Worm (Caenorhabditis elegans) whole organism, young adult: ENCODE results near the gene sphr-1.

Experiments used
- B0019.2 ChIP-seq: fragments of 200-800 bp; sonication (Bioruptor generic); conservative IDR thresholded peaks from 2 replicates; pipeline ENCODE4 v1.3.6; 2022; ENCODE audit warnings: missing genetic modification reagents, missing genetic modification characterization, missing compliant biosample characterization
- B0035.1 ChIP-seq: sonication (generic microtip); optimal IDR thresholded peaks from 2 replicates; lab custom pipeline; 2016; ENCODE audit warnings: missing genetic modification characterization, mild to moderate bottlenecking, missing compliant biosample characterization, missing genotype, missing genetic modification reagents
- F22D6.2 ChIP-seq: sonication (generic microtip); optimal IDR thresholded peaks from 2 replicates; lab custom pipeline; 2016; ENCODE audit warnings: mild to moderate bottlenecking, missing genetic modification characterization, missing compliant biosample characterization
- F57C9.4 ChIP-seq: sonication (generic microtip); optimal IDR thresholded peaks from 2 replicates; lab custom pipeline; 2017; ENCODE audit warnings: mild to moderate bottlenecking, missing genetic modification characterization, missing compliant biosample characterization
- K11D2.4 ChIP-seq: fragments of 200-800 bp; sonication (Bioruptor generic); IDR thresholded peaks from 2 replicates; pipeline ENCODE4 v1.3.6; 2022; ENCODE audit warnings: missing genetic modification reagents, missing genetic modification characterization, missing compliant biosample characterization
- K12H6.12 ChIP-seq: fragments of 200-800 bp; sonication (Bioruptor generic); optimal IDR thresholded peaks from 2 replicates; lab custom pipeline; 2018; ENCODE audit warnings: mild to moderate bottlenecking, missing genetic modification characterization, missing compliant biosample characterization
- T26A5.8 ChIP-seq: sonication (generic microtip); optimal IDR thresholded peaks from 2 replicates; lab custom pipeline; 2016; ENCODE audit warnings: missing genetic modification characterization, missing compliant biosample characterization
- Y53G8AR.9 ChIP-seq: fragments of 200-800 bp; sonication (Bioruptor generic); conservative IDR thresholded peaks from 2 replicates; pipeline ENCODE4 v1.3.6; 2022; ENCODE audit warnings: missing genetic modification reagents, missing genetic modification characterization, missing compliant biosample characterization
- Y67H2A.10 ChIP-seq: fragments of 200-800 bp; sonication (Bioruptor generic); conservative IDR thresholded peaks from 2 replicates; pipeline ENCODE4 v1.3.6; 2022; ENCODE audit warnings: missing genetic modification reagents, missing genetic modification characterization, missing compliant biosample characterization
- aptf-3 ChIP-seq: fragments of 200-800 bp; sonication (Bioruptor generic); IDR thresholded peaks from 2 replicates; pipeline ENCODE4 v1.3.6; 2022; ENCODE audit warnings: missing genetic modification characterization, missing compliant biosample characterization
- atf-7 ChIP-seq: sonication (generic microtip); optimal IDR thresholded peaks from 2 replicates; lab custom pipeline; 2017; ENCODE audit warnings: mild to moderate bottlenecking, missing genetic modification characterization, missing compliant biosample characterization
- attf-3 ChIP-seq: fragments of 200-800 bp; sonication (Bioruptor generic); conservative IDR thresholded peaks from 2 replicates; pipeline ENCODE4 v1.3.6; 2022; ENCODE audit warnings: missing genetic modification reagents, missing genetic modification characterization, missing compliant biosample characterization
- attf-5 ChIP-seq: fragments of 200-800 bp; sonication (Bioruptor generic); optimal IDR thresholded peaks from 2 replicates; lab custom pipeline; 2018; ENCODE audit warnings: mild to moderate bottlenecking, missing genetic modification characterization, missing compliant biosample characterization
- bed-2 ChIP-seq: fragments of 200-800 bp; sonication (Bioruptor generic); IDR thresholded peaks from 2 replicates; pipeline ENCODE4 v1.3.6; 2022; ENCODE audit warnings: missing genetic modification reagents, missing genetic modification characterization, missing compliant biosample characterization
- ccch-3 ChIP-seq: fragments of 200-800 bp; sonication (Bioruptor generic); optimal IDR thresholded peaks from 2 replicates; lab custom pipeline; 2018; ENCODE audit warnings: mild to moderate bottlenecking, missing genetic modification characterization, missing compliant biosample characterization
- cebp-2 ChIP-seq: fragments of 200-800 bp; sonication (Bioruptor generic); IDR thresholded peaks from 2 replicates; pipeline ENCODE4 v1.3.6; 2022; ENCODE audit warnings: missing genetic modification characterization, missing compliant biosample characterization
- ceh-100 ChIP-seq: fragments of 200-800 bp; sonication (Bioruptor generic); IDR thresholded peaks from 2 replicates; pipeline ENCODE4 v1.3.6; 2022; ENCODE audit warnings: missing genetic modification reagents, missing genetic modification characterization, missing compliant biosample characterization
- chd-7 ChIP-seq: sonication (generic microtip); optimal IDR thresholded peaks from 2 replicates; lab custom pipeline; 2016; ENCODE audit warnings: mild to moderate bottlenecking, missing genetic modification characterization, moderate library complexity, missing compliant biosample characterization
- dox-1 ChIP-seq: fragments of 200-800 bp; sonication (Bioruptor generic); IDR thresholded peaks from 2 replicates; pipeline ENCODE4 v1.3.6; 2022; ENCODE audit warnings: missing genetic modification reagents, missing genetic modification characterization, missing compliant biosample characterization
- egl-44 ChIP-seq: fragments of 200-800 bp; sonication (Bioruptor generic); IDR thresholded peaks from 2 replicates; pipeline ENCODE4 v1.3.6; 2022; ENCODE audit warnings: missing genetic modification reagents, missing genetic modification characterization, missing compliant biosample characterization
- ets-4 ChIP-seq: fragments of 200-800 bp; sonication (Bioruptor generic); optimal IDR thresholded peaks from 2 replicates; lab custom pipeline; 2018; ENCODE audit warnings: mild to moderate bottlenecking, missing genetic modification characterization, missing compliant biosample characterization
- fkh-3 ChIP-seq: sonication (generic microtip); optimal IDR thresholded peaks from 2 replicates; lab custom pipeline; 2016; ENCODE audit warnings: mild to moderate bottlenecking, missing genetic modification characterization, missing compliant biosample characterization
- hlh-12 ChIP-seq: sonication (generic microtip); optimal IDR thresholded peaks from 2 replicates; lab custom pipeline; 2016; ENCODE audit warnings: missing genetic modification characterization, missing compliant biosample characterization
- hrde-1 ChIP-seq: sonication (generic microtip); optimal IDR thresholded peaks from 2 replicates; lab custom pipeline; 2016; ENCODE audit warnings: missing genetic modification characterization, mild to moderate bottlenecking, missing compliant biosample characterization, moderate library complexity, missing genotype, missing genetic modification reagents, borderline replicate concordance
- lag-1 ChIP-seq: fragments of 200-800 bp; sonication (Bioruptor generic); IDR thresholded peaks from 2 replicates; pipeline ENCODE4 v1.3.6; 2022; ENCODE audit warnings: missing genetic modification reagents, missing genetic modification characterization, missing compliant biosample characterization
- lin-40 ChIP-seq: sonication (generic microtip); optimal IDR thresholded peaks from 2 replicates; lab custom pipeline; 2016; ENCODE audit warnings: missing genetic modification characterization, mild to moderate bottlenecking, missing compliant biosample characterization, missing genotype, missing genetic modification reagents
- lir-1 ChIP-seq: fragments of 200-800 bp; sonication (Bioruptor generic); conservative IDR thresholded peaks from 2 replicates; pipeline ENCODE4 v1.3.6; 2022; ENCODE audit warnings: missing genetic modification reagents, missing genetic modification characterization, missing compliant biosample characterization
- lsl-1 ChIP-seq: fragments of 200-800 bp; sonication (Bioruptor generic); optimal IDR thresholded peaks from 2 replicates; lab custom pipeline; 2018; ENCODE audit warnings: mild to moderate bottlenecking, missing genetic modification characterization, moderate library complexity, missing compliant biosample characterization
- madf-3 ChIP-seq: fragments of 200-800 bp; sonication (Bioruptor generic); IDR thresholded peaks from 2 replicates; pipeline ENCODE4 v1.3.6; 2022; ENCODE audit warnings: missing genetic modification reagents, missing genetic modification characterization, missing compliant biosample characterization
- mcd-1 ChIP-seq: fragments of 200-800 bp; sonication (Bioruptor generic); IDR thresholded peaks from 2 replicates; pipeline ENCODE4 v1.3.6; 2022; ENCODE audit warnings: missing genetic modification reagents, missing genetic modification characterization, missing compliant biosample characterization
- mes-4 ChIP-seq: sonication (generic microtip); optimal IDR thresholded peaks from 2 replicates; lab custom pipeline; 2016; ENCODE audit warnings: missing genotype, missing genetic modification characterization, missing compliant biosample characterization
- nfya-2 ChIP-seq: fragments of 200-800 bp; sonication (Bioruptor generic); IDR thresholded peaks from 2 replicates; pipeline ENCODE4 v1.3.6; 2022; ENCODE audit warnings: missing genetic modification reagents, missing genetic modification characterization, missing compliant biosample characterization
- nhr-80 ChIP-seq: sonication (generic microtip); optimal IDR thresholded peaks from 2 replicates; lab custom pipeline; 2016; ENCODE audit warnings: missing genetic modification characterization, missing compliant biosample characterization
- nhr-90 ChIP-seq: sonication (generic microtip); optimal IDR thresholded peaks from 2 replicates; lab custom pipeline; 2016; ENCODE audit warnings: missing genotype, mild to moderate bottlenecking, missing genetic modification characterization, missing compliant biosample characterization
- pbrm-1 ChIP-seq: fragments of 200-800 bp; sonication (Bioruptor generic); IDR thresholded peaks from 2 replicates; pipeline ENCODE4 v1.3.6; 2022; ENCODE audit warnings: missing genetic modification reagents, missing genetic modification characterization, missing compliant biosample characterization
- rec-8 ChIP-seq, 2 experiments: sonication (generic microtip); optimal IDR thresholded peaks; 2 replicates each; lab custom pipeline; 2016; ENCODE audit warnings: mild to moderate bottlenecking in 2 of 2, missing genetic modification characterization in 2 of 2, missing genetic modification reagents in 2 of 2, missing genotype in 2 of 2, missing biosample characterization in 1 of 2, missing compliant biosample characterization in 1 of 2, moderate library complexity in 1 of 2
- repo-1 ChIP-seq: sonication (generic microtip); optimal IDR thresholded peaks from 2 replicates; lab custom pipeline; 2017; ENCODE audit warnings: mild to moderate bottlenecking, missing genetic modification characterization, missing compliant biosample characterization
- rpc-1 ChIP-seq, 2 experiments: fragments of 150-350 bp in 1 of 2; sonication (generic microtip) in 1 of 2; optimal IDR thresholded peaks; 2 replicates each; lab custom pipeline; 2014 to 2018; ENCODE audit warnings: missing biosample characterization in 1 of 2, missing genetic modification characterization in 1 of 2, missing genetic modification reagents in 1 of 2, missing genotype in 1 of 2
- sdz-38 ChIP-seq: sonication (generic microtip); optimal IDR thresholded peaks from 2 replicates; lab custom pipeline; 2016; ENCODE audit warnings: missing genotype, missing genetic modification characterization, missing compliant biosample characterization
- tlf-1 ChIP-seq: fragments of 200-800 bp; sonication (Bioruptor generic); optimal IDR thresholded peaks from 2 replicates; lab custom pipeline; 2018; ENCODE audit warnings: mild to moderate bottlenecking, missing genetic modification characterization, missing compliant biosample characterization
- xnd-1 ChIP-seq: sonication (generic microtip); optimal IDR thresholded peaks from 2 replicates; lab custom pipeline; 2016; ENCODE audit warnings: missing genotype, missing genetic modification reagents, missing genetic modification characterization, missing compliant biosample characterization
- zfh-2 ChIP-seq: fragments of 200-800 bp; sonication (Bioruptor generic); conservative IDR thresholded peaks from 2 replicates; pipeline ENCODE4 v1.3.6; 2022; ENCODE audit warnings: missing genetic modification reagents, missing genetic modification characterization, missing compliant biosample characterization
- ztf-28 ChIP-seq: fragments of 200-800 bp; sonication (Bioruptor generic); IDR thresholded peaks from 2 replicates; pipeline ENCODE4 v1.3.6; 2022; ENCODE audit warnings: missing genetic modification reagents, missing genetic modification characterization, missing compliant biosample characterization
- ztf-3 ChIP-seq: fragments of 200-800 bp; sonication (Bioruptor generic); optimal IDR thresholded peaks from 2 replicates; lab custom pipeline; 2018; ENCODE audit warnings: mild to moderate bottlenecking, missing genetic modification characterization, missing compliant biosample characterization
- ztf-6 ChIP-seq: fragments of 200-800 bp; sonication (Bioruptor generic); IDR thresholded peaks from 2 replicates; pipeline ENCODE4 v1.3.6; 2022; ENCODE audit warnings: missing genetic modification reagents, missing genetic modification characterization, missing compliant biosample characterization

Gene sphr-1

DNA sequence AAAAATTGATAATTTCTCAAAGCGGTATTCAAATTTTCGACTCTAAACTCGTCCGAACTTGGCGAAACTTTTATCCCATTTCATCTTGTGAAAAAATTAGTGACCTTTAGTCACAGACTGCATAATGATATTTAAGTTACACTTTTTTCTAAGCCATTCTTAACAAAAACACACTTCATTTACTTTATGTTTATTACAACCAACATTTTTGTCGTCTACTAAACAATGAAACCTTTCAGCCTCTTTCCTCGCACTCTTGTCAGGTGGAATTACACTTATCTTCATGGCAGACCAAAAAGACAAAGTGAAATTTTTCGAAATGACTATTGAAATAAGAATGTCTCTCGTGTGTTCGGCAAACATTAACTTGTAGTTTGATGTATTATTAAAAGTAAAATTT, 27.5 kb upstream of the sphr-1 start:
- TF ChIP-seq attf-3 (GFP tag; lab: Robert Waterston, UW) = no peak

ce11 chrV:9165073-9165699, 26.2 kb upstream of the sphr-1 start, which contains the start of gene col-10:
Gene col-10 (minus strand): TSS chrV:9165307.
- no peak for TF ChIP-seq nhr-90 (tag; lab: Kevin White, UChicago)
- no peak for TF ChIP-seq ztf-28 (GFP tag; lab: Robert Waterston, UW)
- TF ChIP-seq bed-2 (GFP tag; lab: Robert Waterston, UW) = no peak
- TF ChIP-seq xnd-1 (tag; lab: Kevin White, UChicago) = no peak
- TF ChIP-seq lag-1 (GFP tag; lab: Robert Waterston, UW) = no peak
- no peak for TF ChIP-seq rec-8 (tag; optimal IDR thresholded peaks at IDR 0.05; lab: Kevin White, UChicago)
- no peak for TF ChIP-seq F22D6.2
- no peak for TF ChIP-seq K12H6.12 (tag; lab: Kevin White, UChicago)
- TF ChIP-seq rpc-1 (optimal IDR thresholded peaks at IDR 0.05; lab: Kevin White, UChicago) = no peak
- no peak for TF ChIP-seq rpc-1 (tag; optimal IDR thresholded peaks at IDR 0.05; lab: Kevin White, UChicago)
- TF ChIP-seq zfh-2 (GFP tag; lab: Robert Waterston, UW) = no peak
- no peak for TF ChIP-seq nhr-80 (tag; lab: Kevin White, UChicago)
- no peak for TF ChIP-seq egl-44 (GFP tag; lab: Robert Waterston, UW)
- TF ChIP-seq pbrm-1 (GFP tag; lab: Robert Waterston, UW) = no peak
- no peak for TF ChIP-seq aptf-3 (GFP tag; lab: Robert Waterston, UW)
- TF ChIP-seq repo-1 (tag; lab: Kevin White, UChicago) = no peak
- TF ChIP-seq nfya-2 = no peak
- no peak for TF ChIP-seq cebp-2 (GFP tag; lab: Robert Waterston, UW)

DNA sequence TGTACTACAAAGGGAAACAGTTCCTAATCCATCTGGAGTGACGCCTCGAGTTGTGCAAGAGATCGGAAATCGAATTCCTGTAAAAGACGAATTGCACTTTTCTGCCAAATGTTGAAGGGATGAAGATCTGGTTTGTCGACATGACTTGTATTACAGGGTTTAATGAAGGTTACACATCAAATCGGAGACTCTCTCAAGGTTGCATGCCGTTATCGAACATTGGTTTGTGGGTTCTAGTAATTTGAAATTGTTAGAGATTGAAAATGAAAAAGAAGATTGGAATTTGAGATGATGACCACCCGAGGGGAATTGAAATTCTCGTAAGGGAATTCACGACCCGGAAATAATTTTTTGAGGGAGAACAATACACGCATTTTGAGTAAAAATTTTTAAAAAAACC, 25.1 kb upstream of the sphr-1 start:
- TF ChIP-seq mes-4 (tag; lab: Kevin White, UChicago) (no peak), B0019.2 (no peak), B0035.1 (tag; lab: Kevin White, UChicago) (no peak), Y67H2A.10 (GFP tag; lab: Robert Waterston, UW) (no peak), repo-1 (tag; lab: Kevin White, UChicago) (no peak), tlf-1 (GFP tag; lab: Kevin White, UChicago) (no peak), ztf-6 (GFP tag; lab: Robert Waterston, UW) (no peak), attf-5 (GFP tag; lab: Kevin White, UChicago) (no peak), dox-1 (GFP tag; lab: Robert Waterston, UW) (no peak), fkh-3 (tag; lab: Kevin White, UChicago) (no peak), ztf-3 (GFP tag; lab: Kevin White, UChicago) (no peak), F57C9.4 (tag; lab: Kevin White, UChicago) (no peak), sdz-38 (tag; lab: Kevin White, UChicago) (no peak), K11D2.4 (no peak), ceh-100 (no peak), ztf-28 (GFP tag; lab: Robert Waterston, UW) (no peak)
- TF ChIP-seq, all 124 proteins: peak for 0

DNA sequence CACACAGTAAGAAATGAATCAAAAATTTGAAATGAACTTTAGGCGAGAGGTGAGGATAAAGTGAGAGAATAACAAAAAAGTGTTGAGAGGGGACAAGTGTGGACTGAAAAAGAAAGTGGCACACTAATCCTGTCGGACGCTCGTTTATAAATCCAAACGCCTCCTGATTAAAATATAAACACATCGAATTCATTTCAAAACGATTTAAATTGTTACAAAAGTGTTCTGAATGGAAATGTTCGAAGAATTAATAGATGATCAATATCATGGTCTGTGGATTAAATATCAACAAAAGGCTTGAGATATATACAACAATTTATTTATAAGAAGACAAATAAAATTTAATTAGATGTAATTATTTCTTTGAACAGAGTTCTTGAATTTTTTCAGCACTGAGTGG, 23.3 kb upstream of the sphr-1 start, which contains the start of gene B0222.11:
Gene B0222.11 (minus strand): TSS at position 101 of the 400 bp plus-strand sequence.
- TF ChIP-seq lin-40 (tag; lab: Kevin White, UChicago) (no peak), madf-3 (GFP tag; lab: Robert Waterston, UW) (no peak), ets-4 (no peak), hlh-12 (no peak), lir-1 (GFP tag; lab: Robert Waterston, UW) (no peak), ccch-3 (GFP tag; lab: Kevin White, UChicago) (no peak), chd-7 (tag; lab: Kevin White, UChicago) (no peak), lsl-1 (GFP tag; lab: Kevin White, UChicago) (no peak), K12H6.12 (tag; lab: Kevin White, UChicago) (no peak), hrde-1 (tag; lab: Kevin White, UChicago) (no peak), mcd-1 (GFP tag; lab: Robert Waterston, UW) (no peak), ceh-100 (no peak), T26A5.8 (tag; lab: Kevin White, UChicago) (no peak), Y53G8AR.9 (no peak), atf-7 (tag; lab: Kevin White, UChicago) (no peak)
